Worm (Caenorhabditis elegans) whole organism, L1 larva: ENCODE measurements around the gene srh-140.

ENCODE experiments used
- Y116A8C.19 ChIP-seq: sonication (generic microtip); optimal IDR thresholded peaks from 2 replicates; lab custom pipeline; 2016; ENCODE audit warnings: missing compliant biosample characterization, missing genetic modification characterization, borderline replicate concordance
- elt-2 ChIP-seq: sonication (generic microtip); optimal IDR thresholded peaks from 2 replicates; lab custom pipeline; 2016; ENCODE audit warnings: missing genetic modification characterization, mild to moderate bottlenecking, inconsistent platforms, missing compliant biosample characterization, missing genetic modification reagents
- lin-35 ChIP-seq, 2 experiments: fragments of 150-350 bp; optimal IDR thresholded peaks; 2 replicates each; lab custom pipeline; 2014; ENCODE audit warnings: missing biosample characterization in 2 of 2, missing genetic modification characterization in 2 of 2, missing genetic modification reagents in 2 of 2
- nhr-77 ChIP-seq: fragments of 150-350 bp; optimal IDR thresholded peaks from 2 replicates; lab custom pipeline; 2014; ENCODE audit warnings: missing biosample characterization, missing genetic modification characterization

DNA sequence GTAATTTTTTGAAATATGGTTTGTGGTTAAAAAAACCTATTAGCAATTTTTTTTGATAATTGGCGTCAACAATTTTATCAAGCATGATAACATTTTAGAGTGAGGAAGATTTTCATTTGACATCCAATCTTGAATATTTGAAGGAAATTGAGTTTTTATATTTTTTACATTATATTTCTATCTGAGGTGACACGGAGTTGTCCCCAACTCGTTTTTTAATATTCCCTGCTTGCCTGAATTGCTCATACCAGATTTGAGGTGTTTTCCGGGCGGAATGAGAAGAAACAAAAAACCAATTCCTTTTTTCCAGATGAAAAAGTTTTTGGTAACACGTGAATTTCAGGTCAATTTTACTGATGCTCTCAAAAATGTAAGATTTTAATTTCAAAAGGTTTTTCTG lies 2.4 kb upstream of the srh-140 start, which contains the start of gene Y6E2A.7:
- TF ChIP-seq nhr-77 (tag; lab: Kevin White, UChicago) = no peak
- no peak for TF ChIP-seq lin-35 (GFP tag; optimal IDR thresholded peaks at IDR 0.05; lab: Kevin White, UChicago)
- no peak for TF ChIP-seq Y116A8C.19 (tag; lab: Kevin White, UChicago)
- no peak for TF ChIP-seq elt-2 (tag; lab: Kevin White, UChicago)
